Fruit fly (Drosophila melanogaster) whole organism, adult: ENCODE results near the gene Atat.
A peak's percentile ranks its signal among the peaks of the same experiment; 100 is the strongest.

Experiments
- CG11617 ChIP-seq: fragments of 200-800 bp; sonication (Bioruptor generic); optimal IDR thresholded peaks from 2 replicates; lab custom pipeline; 2017; ENCODE audit warnings: mild to moderate bottlenecking, missing biosample characterization, missing genetic modification reagents, missing genetic modification characterization
- CG12768 ChIP-seq: fragments of 200-800 bp; sonication (Bioruptor generic); optimal IDR thresholded peaks from 2 replicates; lab custom pipeline; 2017; ENCODE audit warnings: missing biosample characterization, missing genetic modification characterization, mild to moderate bottlenecking, moderate library complexity, missing genetic modification reagents
- CG14711 ChIP-seq: fragments of 200-800 bp; sonication (Bioruptor generic); optimal IDR thresholded peaks from 2 replicates; lab custom pipeline; 2018; ENCODE audit warnings: missing biosample characterization, mild to moderate bottlenecking, missing genetic modification characterization, moderate library complexity
- CG1620 ChIP-seq: fragments of 200-800 bp; sonication (Bioruptor generic); optimal IDR thresholded peaks from 2 replicates; lab custom pipeline; 2016; ENCODE audit warnings: missing biosample characterization, missing genetic modification characterization
- CG33017 ChIP-seq: fragments of 200-800 bp; sonication (Bioruptor generic); optimal IDR thresholded peaks from 2 replicates; lab custom pipeline; 2018; ENCODE audit warnings: missing biosample characterization, mild to moderate bottlenecking, missing genetic modification characterization, moderate library complexity
- CG5204 ChIP-seq: fragments of 200-800 bp; sonication (Bioruptor generic); optimal IDR thresholded peaks from 2 replicates; lab custom pipeline; 2016; ENCODE audit warnings: missing biosample characterization, missing genetic modification characterization
- CG7045 ChIP-seq: fragments of 200-800 bp; sonication (Bioruptor generic); optimal IDR thresholded peaks from 2 replicates; lab custom pipeline; 2017; ENCODE audit warnings: missing biosample characterization, mild to moderate bottlenecking, missing genetic modification characterization
- CG7101 ChIP-seq: fragments of 200-800 bp; sonication (Bioruptor generic); optimal IDR thresholded peaks from 2 replicates; lab custom pipeline; 2018; ENCODE audit warnings: missing biosample characterization, mild to moderate bottlenecking, missing genetic modification characterization, moderate library complexity
- Clk ChIP-seq: fragments of 200-800 bp; sonication (Bioruptor generic); optimal IDR thresholded peaks from 2 replicates; lab custom pipeline; 2017; ENCODE audit warnings: missing biosample characterization, missing genetic modification characterization
- Crg-1 ChIP-seq: fragments of 200-800 bp; sonication (Bioruptor generic); optimal IDR thresholded peaks from 2 replicates; lab custom pipeline; 2016; ENCODE audit warnings: missing biosample characterization, missing genetic modification characterization
- Hr96 ChIP-seq: fragments of 200-800 bp; sonication (Bioruptor generic); optimal IDR thresholded peaks from 2 replicates; lab custom pipeline; 2016; ENCODE audit warnings: missing biosample characterization, missing genetic modification characterization
- Mnt ChIP-seq: fragments of 200-800 bp; sonication (Bioruptor generic); optimal IDR thresholded peaks from 2 replicates; lab custom pipeline; 2016; ENCODE audit warnings: missing biosample characterization, mild to moderate bottlenecking, missing genetic modification characterization
- bab1 ChIP-seq: fragments of 200-800 bp; sonication (Bioruptor generic); optimal IDR thresholded peaks from 3 replicates; lab custom pipeline; 2019; ENCODE audit warnings: missing biosample characterization, mild to moderate bottlenecking, missing genetic modification characterization, moderate library complexity
- cic ChIP-seq: fragments of 200-800 bp; sonication (Bioruptor generic); optimal IDR thresholded peaks from 2 replicates; lab custom pipeline; 2017; ENCODE audit warnings: missing biosample characterization, mild to moderate bottlenecking, missing genetic modification characterization, moderate library complexity
- cnc ChIP-seq, 2 experiments: fragments of >200 bp; optimal IDR thresholded peaks; 2 replicates each; lab custom pipeline; 2017
- kay ChIP-seq: fragments of 200-800 bp; sonication (Bioruptor generic); peaks from one replicate; lab custom pipeline; 2016; ENCODE audit warnings: missing biosample characterization, missing genetic modification characterization, borderline replicate concordance
- ovo ChIP-seq: fragments of 200-800 bp; sonication (Bioruptor generic); optimal IDR thresholded peaks from 2 replicates; lab custom pipeline; 2016; ENCODE audit warnings: missing biosample characterization, missing genetic modification characterization
- pad ChIP-seq: fragments of 200-800 bp; sonication (Bioruptor generic); optimal IDR thresholded peaks from 3 replicates; lab custom pipeline; 2017; ENCODE audit warnings: missing biosample characterization, missing genetic modification characterization, mild to moderate bottlenecking, moderate library complexity, missing genetic modification reagents
- tj ChIP-seq: fragments of 200-800 bp; sonication (Bioruptor generic); optimal IDR thresholded peaks from 3 replicates; lab custom pipeline; 2017; ENCODE audit warnings: missing biosample characterization, mild to moderate bottlenecking, missing genetic modification characterization, moderate library complexity
- toe ChIP-seq: fragments of 200-800 bp; sonication (Bioruptor generic); optimal IDR thresholded peaks from 2 replicates; lab custom pipeline; 2016; ENCODE audit warnings: missing biosample characterization, missing genetic modification characterization

The Atat gene

DNA sequence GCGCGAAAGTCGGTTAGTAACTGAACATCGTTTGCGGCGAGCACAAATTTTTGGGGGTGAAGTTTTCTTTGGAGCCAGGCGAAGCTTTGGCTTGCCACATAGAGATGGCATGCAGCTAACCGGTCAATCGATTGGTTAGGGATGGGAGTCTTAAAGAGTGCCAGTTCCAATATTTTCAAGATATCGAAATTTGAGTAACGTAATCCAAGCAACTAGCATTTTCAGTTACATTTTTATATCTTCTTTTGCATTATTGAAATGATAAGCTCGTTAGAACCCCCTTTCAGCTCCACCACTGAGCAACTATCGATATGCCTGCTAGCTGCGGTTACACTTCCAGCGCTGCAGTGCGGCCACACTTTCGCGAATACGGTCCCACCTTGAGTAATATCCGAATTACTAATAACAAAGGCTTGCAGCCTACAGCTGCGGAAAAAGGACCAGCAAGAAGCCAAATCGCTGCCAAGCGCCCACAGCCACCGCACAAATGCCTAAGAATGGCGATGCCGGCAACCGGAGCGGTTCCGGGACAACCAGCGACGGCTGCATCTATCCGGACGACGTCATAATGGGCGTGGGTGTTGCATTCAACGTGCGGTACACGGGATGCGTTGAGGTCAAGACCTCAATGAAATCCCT is at the start of gene Atat, which contains the start of gene Shc:
Gene Atat, minus strand, starts transcription at position 103 of the 639 bp plus-strand sequence.
Gene Shc, plus strand, starts transcription at position 355 of the 639 bp plus-strand sequence.
- TF ChIP-seq cnc (optimal IDR thresholded peaks at IDR 0.05; lab: Kevin White, UChicago) (no peak), CG7045 (peak; percentile 98), Hr96 (GFP tag; lab: Kevin White, UChicago) (peak; percentile 100), CG7101 (tag; lab: Kevin White, UChicago) (peak; percentile 99), ovo (peak; percentile 96), Clk (GFP tag; lab: Kevin White, UChicago) (peak; percentile 99), Crg-1 (GFP tag; lab: Kevin White, UChicago) (peak; percentile 99), kay (GFP tag; lab: Kevin White, UChicago) (peak; percentile 97), CG11617 (GFP tag; lab: Kevin White, UChicago) (peak; percentile 97), CG5204 (GFP tag; lab: Kevin White, UChicago) (no peak), CG1620 (peak; percentile 100), toe (peak; percentile 100), bab1 (GFP tag; lab: Kevin White, UChicago) (peak; percentile 99), Mnt (GFP tag; lab: Kevin White, UChicago) (peak; percentile 94), tj (GFP tag; lab: Kevin White, UChicago) (peak; percentile 89), cic (peak; percentile 89), pad (GFP tag; lab: Kevin White, UChicago) (peak; percentile 95), CG14711 (tag; lab: Kevin White, UChicago) (peak; percentile 95), CG33017 (tag; lab: Kevin White, UChicago) (peak; percentile 97), CG12768 (GFP tag; lab: Kevin White, UChicago) (peak; percentile 99)

- no peak for TF ChIP-seq pad (GFP tag; lab: Kevin White, UChicago)
- no peak for TF ChIP-seq CG12768 (GFP tag; lab: Kevin White, UChicago)
- TF ChIP-seq CG33017 (tag; lab: Kevin White, UChicago) = no peak
- no peak for TF ChIP-seq ovo
- no peak for TF ChIP-seq CG11617 (GFP tag; lab: Kevin White, UChicago)
- TF ChIP-seq cnc (optimal IDR thresholded peaks at IDR 0.05; lab: Kevin White, UChicago) = no peak
- TF ChIP-seq Crg-1 (GFP tag; lab: Kevin White, UChicago) = no peak
- no peak for TF ChIP-seq CG14711 (tag; lab: Kevin White, UChicago)
- no peak for TF ChIP-seq toe
- TF ChIP-seq CG1620 = no peak
- no peak for TF ChIP-seq CG7045
- TF ChIP-seq bab1 (GFP tag; lab: Kevin White, UChicago) = no peak
- TF ChIP-seq Clk (GFP tag; lab: Kevin White, UChicago) = no peak
- TF ChIP-seq CG7101 (tag; lab: Kevin White, UChicago) = no peak
- TF ChIP-seq CG5204 (GFP tag; lab: Kevin White, UChicago) = no peak
- TF ChIP-seq Mnt (GFP tag; lab: Kevin White, UChicago) = no peak
- TF ChIP-seq cic = no peak
- no peak for TF ChIP-seq kay (GFP tag; lab: Kevin White, UChicago)
- no peak for TF ChIP-seq Hr96 (GFP tag; lab: Kevin White, UChicago)
- TF ChIP-seq tj (GFP tag; lab: Kevin White, UChicago) = no peak
These were observed 44.8 kb upstream of the Atat start for dm6 chr3L:9471151-9471903.

dm6 chr3L:9469079-9469478 is 42.5 kb upstream of the Atat start:
- TF ChIP-seq CG1620 (no peak), cic (peak; percentile 26), Clk (GFP tag; lab: Kevin White, UChicago) (peak; percentile 0)

dm6 chr3L:9468261-9468890 is 41.8 kb upstream of the Atat start:
- TF ChIP-seq CG7045 (peak; percentile 36), bab1 (GFP tag; lab: Kevin White, UChicago) (peak; percentile 3), CG5204 (GFP tag; lab: Kevin White, UChicago) (no peak)

DNA sequence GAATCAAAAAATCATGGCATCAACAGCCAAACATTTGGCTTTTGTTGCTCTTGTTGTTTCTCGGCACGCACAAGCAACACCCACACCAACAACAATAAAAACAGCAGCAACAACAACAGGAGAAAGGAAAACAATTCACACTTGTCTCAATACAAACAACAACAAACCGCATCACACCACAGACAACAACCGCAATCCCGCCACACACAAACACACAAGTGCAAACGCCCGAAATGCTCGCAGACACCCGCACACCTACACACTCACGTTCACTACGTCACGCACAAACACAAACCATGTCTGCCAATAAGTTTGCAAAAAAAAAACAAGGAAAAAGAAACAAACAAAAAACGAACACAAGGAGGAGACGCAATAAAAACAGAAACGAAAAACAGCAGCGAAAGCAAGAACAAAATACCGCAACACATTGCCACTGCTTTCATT is 41.2 kb upstream of the Atat start:
- TF ChIP-seq bab1 (GFP tag; lab: Kevin White, UChicago) = no peak
- TF ChIP-seq CG7045 = no peak
- TF ChIP-seq CG7101 (tag; lab: Kevin White, UChicago) = no peak
- no peak for TF ChIP-seq CG14711 (tag; lab: Kevin White, UChicago)
- no peak for TF ChIP-seq Crg-1 (GFP tag; lab: Kevin White, UChicago)
- no peak for TF ChIP-seq CG5204 (GFP tag; lab: Kevin White, UChicago)
- TF ChIP-seq cnc (optimal IDR thresholded peaks at IDR 0.05; lab: Kevin White, UChicago) = no peak
- TF ChIP-seq CG11617 (GFP tag; lab: Kevin White, UChicago) = no peak
- no peak for TF ChIP-seq CG33017 (tag; lab: Kevin White, UChicago)
- TF ChIP-seq pad (GFP tag; lab: Kevin White, UChicago) = no peak
- TF ChIP-seq ovo = no peak
- TF ChIP-seq CG12768 (GFP tag; lab: Kevin White, UChicago) = no peak
- TF ChIP-seq Clk (GFP tag; lab: Kevin White, UChicago) = no peak
- no peak for TF ChIP-seq toe
- TF ChIP-seq Hr96 (GFP tag; lab: Kevin White, UChicago) = no peak
- TF ChIP-seq tj (GFP tag; lab: Kevin White, UChicago) = no peak
